Fruit fly (Drosophila melanogaster) whole organism, embryonic: Measurements from ENCODE around the gene mfr.

Source experiments
- Awh ChIP-seq: fragments of 200-800 bp; sonication (Bioruptor generic); IDR thresholded peaks from 2 replicates; pipeline ENCODE4, ENCODE4 v1.3.6; 2022; ENCODE audit warnings: missing biosample characterization, missing genetic modification characterization
- CG11696 ChIP-seq: fragments of 200-800 bp; sonication (Bioruptor generic); IDR thresholded peaks from 2 replicates; pipeline ENCODE4 v1.3.6; 2022; ENCODE audit warnings: missing biosample characterization, missing genetic modification characterization
- CG12744 ChIP-seq: fragments of 200-800 bp; sonication (Bioruptor generic); optimal IDR thresholded peaks from 2 replicates; lab custom pipeline; 2016; ENCODE audit warnings: missing biosample characterization, missing genetic modification characterization
- CG12769 ChIP-seq: fragments of 200-800 bp; sonication (Bioruptor generic); optimal IDR thresholded peaks from 2 replicates; lab custom pipeline; 2019; ENCODE audit warnings: missing biosample characterization, mild to moderate bottlenecking, missing genetic modification characterization, moderate library complexity
- CG13296 ChIP-seq: fragments of 200-800 bp; sonication (Bioruptor generic); optimal IDR thresholded peaks from 3 replicates; lab custom pipeline; 2018; ENCODE audit warnings: missing biosample characterization, mild to moderate bottlenecking, missing genetic modification characterization
- CG1602 ChIP-seq: fragments of 200-800 bp; sonication (Bioruptor generic); optimal IDR thresholded peaks from 3 replicates; lab custom pipeline; 2016; ENCODE audit warnings: missing biosample characterization, missing genetic modification characterization
- CG16779 ChIP-seq: fragments of 200-800 bp; sonication (Bioruptor generic); IDR thresholded peaks from 2 replicates; pipeline ENCODE4 v1.3.6; 2022; ENCODE audit warnings: missing biosample characterization, missing genetic modification characterization
- CG2116 ChIP-seq: fragments of 200-800 bp; sonication (Bioruptor generic); optimal IDR thresholded peaks from 3 replicates; lab custom pipeline; 2018; ENCODE audit warnings: missing biosample characterization, mild to moderate bottlenecking, missing genetic modification characterization
- CG2712 ChIP-seq: fragments of 200-800 bp; optimal IDR thresholded peaks from 3 replicates; lab custom pipeline; 2019; ENCODE audit warnings: missing biosample characterization, mild to moderate bottlenecking, missing genetic modification characterization, moderate library complexity
- CG3065 ChIP-seq: fragments of 200-800 bp; sonication (Bioruptor generic); optimal IDR thresholded peaks from 2 replicates; lab custom pipeline; 2016; ENCODE audit warnings: missing biosample characterization, missing genetic modification characterization
- CG34224 ChIP-seq: fragments of 200-800 bp; sonication (Bioruptor generic); IDR thresholded peaks from 3 replicates; pipeline ENCODE4 v1.3.6; 2022; ENCODE audit warnings: missing biosample characterization, missing genetic modification characterization; ENCODE audit not compliant: partially characterized antibody
- CG4282 ChIP-seq: fragments of 200-800 bp; sonication (Bioruptor generic); optimal IDR thresholded peaks from 2 replicates; lab custom pipeline; 2016; ENCODE audit warnings: missing biosample characterization, missing genetic modification characterization
- CG5245 ChIP-seq: fragments of 200-800 bp; sonication (Bioruptor generic); optimal IDR thresholded peaks from 3 replicates; lab custom pipeline; 2016; ENCODE audit warnings: missing biosample characterization, missing genetic modification characterization
- CG6254 ChIP-seq: fragments of 200-800 bp; sonication (Bioruptor generic); optimal IDR thresholded peaks from 3 replicates; lab custom pipeline; 2017; ENCODE audit warnings: mild to moderate bottlenecking, missing biosample characterization, missing genetic modification reagents, missing genetic modification characterization
- CG6765 ChIP-seq: fragments of 200-800 bp; sonication (Bioruptor generic); optimal IDR thresholded peaks from 3 replicates; lab custom pipeline; 2017; ENCODE audit warnings: missing biosample characterization, mild to moderate bottlenecking, missing genetic modification characterization
- CG8359 ChIP-seq: fragments of 200-800 bp; sonication (Bioruptor generic); optimal IDR thresholded peaks from 2 replicates; lab custom pipeline; 2017; ENCODE audit warnings: missing biosample characterization, mild to moderate bottlenecking, missing genetic modification characterization, borderline replicate concordance
- CG8388 ChIP-seq: fragments of 200-800 bp; sonication (Bioruptor generic); optimal IDR thresholded peaks from 2 replicates; lab custom pipeline; 2019; ENCODE audit warnings: missing biosample characterization, mild to moderate bottlenecking, missing genetic modification characterization, moderate library complexity
- CG9437 ChIP-seq: fragments of 200-800 bp; sonication (Bioruptor generic); optimal IDR thresholded peaks from 2 replicates; lab custom pipeline; 2018; ENCODE audit warnings: missing biosample characterization, mild to moderate bottlenecking, missing genetic modification characterization
- CkIIα-i1 ChIP-seq: fragments of 200-800 bp; sonication (Bioruptor generic); IDR thresholded peaks from 2 replicates; pipeline ENCODE4 v1.3.6; 2022; ENCODE audit warnings: missing biosample characterization, missing genetic modification characterization
- CrebB ChIP-seq: fragments of 200-800 bp; sonication (Bioruptor generic); optimal IDR thresholded peaks from 3 replicates; lab custom pipeline; 2018; ENCODE audit warnings: missing biosample characterization, mild to moderate bottlenecking, missing genetic modification characterization
- Deaf1 ChIP-seq: fragments of 200-800 bp; optimal IDR thresholded peaks from 3 replicates; lab custom pipeline; 2019; ENCODE audit warnings: missing biosample characterization, mild to moderate bottlenecking, missing genetic modification characterization, moderate library complexity
- Dip3 ChIP-seq: fragments of 200-800 bp; sonication (Bioruptor generic); optimal IDR thresholded peaks from 3 replicates; lab custom pipeline; 2016; ENCODE audit warnings: missing biosample characterization, missing genetic modification characterization
- E2f2 ChIP-seq: fragments of 200-800 bp; sonication (Bioruptor generic); IDR thresholded peaks from 2 replicates; pipeline ENCODE4 v1.3.6; 2022; ENCODE audit warnings: missing biosample characterization, missing genetic modification characterization
- HHEX ChIP-seq: fragments of 200-800 bp; sonication (Bioruptor generic); optimal IDR thresholded peaks from 3 replicates; lab custom pipeline; 2017; ENCODE audit warnings: missing biosample characterization, mild to moderate bottlenecking, missing genetic modification characterization, missing genetic modification reagents
- HLH4C ChIP-seq: fragments of 200-800 bp; sonication (Bioruptor generic); IDR thresholded peaks from 3 replicates; pipeline ENCODE4 v1.3.6; 2022; ENCODE audit warnings: missing biosample characterization, missing genetic modification characterization; ENCODE audit not compliant: partially characterized antibody
- Hr3 ChIP-seq: fragments of 200-800 bp; sonication (Bioruptor generic); optimal IDR thresholded peaks from 3 replicates; lab custom pipeline; 2016; ENCODE audit warnings: missing biosample characterization, missing genetic modification characterization
- Hr51 ChIP-seq, 2 experiments: fragments of 200-800 bp; sonication (Bioruptor generic); optimal IDR thresholded peaks; 2 replicates in 1 of 2; 3 replicates in 1 of 2; lab custom pipeline; 2016 to 2018; ENCODE audit warnings: missing biosample characterization in 2 of 2, missing genetic modification characterization in 2 of 2, mild to moderate bottlenecking in 1 of 2, moderate library complexity in 1 of 2
- Hr78 ChIP-seq, 2 experiments: fragments of 200-800 bp in 1 of 2; fragments of >200 bp in 1 of 2; sonication (Bioruptor generic) in 1 of 2; optimal IDR thresholded peaks; 2 replicates each; lab custom pipeline; 2017 to 2019; ENCODE audit warnings: missing biosample characterization in 2 of 2, missing genetic modification characterization in 2 of 2, mild to moderate bottlenecking in 1 of 2, moderate library complexity in 1 of 2
- Oaz ChIP-seq: fragments of 200-800 bp; sonication (Bioruptor generic); IDR thresholded peaks from 2 replicates; pipeline ENCODE4 v1.3.6; 2022; ENCODE audit warnings: missing biosample characterization, missing genetic modification characterization
- Opbp ChIP-seq: fragments of 200-800 bp; sonication (Bioruptor generic); IDR thresholded peaks from 3 replicates; pipeline ENCODE4 v1.3.6; 2022; ENCODE audit warnings: missing biosample characterization, missing genetic modification characterization; ENCODE audit not compliant: partially characterized antibody
- Ravus ChIP-seq: fragments of 200-800 bp; sonication (Bioruptor generic); IDR thresholded peaks from 2 replicates; pipeline ENCODE4 v1.3.6; 2022; ENCODE audit warnings: missing biosample characterization, missing genetic modification characterization
- Sox100B ChIP-seq: fragments of 200-800 bp; sonication (Bioruptor generic); optimal IDR thresholded peaks from 3 replicates; lab custom pipeline; 2018; ENCODE audit warnings: missing biosample characterization, mild to moderate bottlenecking, missing genetic modification characterization
- ac ChIP-seq: fragments of 200-800 bp; sonication (Bioruptor generic); optimal IDR thresholded peaks from 3 replicates; lab custom pipeline; 2017; ENCODE audit warnings: missing biosample characterization, mild to moderate bottlenecking, missing genetic modification characterization
- amos ChIP-seq: fragments of 200-800 bp; sonication (Bioruptor generic); IDR thresholded peaks from 2 replicates; pipeline ENCODE4 v1.3.6; 2022; ENCODE audit warnings: missing biosample characterization, missing genetic modification characterization; ENCODE audit not compliant: partially characterized antibody
- ap ChIP-seq: fragments of 200-800 bp; sonication (Bioruptor generic); IDR thresholded peaks from 2 replicates; pipeline ENCODE4 v1.3.6; 2022; ENCODE audit warnings: missing biosample characterization, missing genetic modification characterization
- ara ChIP-seq: fragments of 200-800 bp; sonication (Bioruptor generic); IDR thresholded peaks from 2 replicates; pipeline ENCODE4 v1.3.6; 2022; ENCODE audit warnings: missing biosample characterization, missing genetic modification characterization
- cg ChIP-seq: fragments of 200-800 bp; sonication (Bioruptor generic); optimal IDR thresholded peaks from 3 replicates; lab custom pipeline; 2019; ENCODE audit warnings: missing biosample characterization, mild to moderate bottlenecking, missing genetic modification characterization, moderate library complexity
- da ChIP-seq: fragments of 200-800 bp; sonication (Bioruptor generic); optimal IDR thresholded peaks from 2 replicates; lab custom pipeline; 2016; ENCODE audit warnings: missing biosample characterization, missing genetic modification characterization
- dysf ChIP-seq: fragments of 200-800 bp; sonication (Bioruptor generic); IDR thresholded peaks from 3 replicates; pipeline ENCODE4 v1.3.6; 2022; ENCODE audit warnings: missing biosample characterization, missing genetic modification characterization
- ems ChIP-seq: fragments of 200-800 bp; sonication (Bioruptor generic); optimal IDR thresholded peaks from 3 replicates; lab custom pipeline; 2016; ENCODE audit warnings: missing biosample characterization, missing genetic modification characterization
- fru ChIP-seq: fragments of >200 bp; optimal IDR thresholded peaks from 2 replicates; lab custom pipeline; 2017
- fu2 ChIP-seq: fragments of 200-800 bp; sonication (Bioruptor generic); optimal IDR thresholded peaks from 2 replicates; lab custom pipeline; 2016; ENCODE audit warnings: missing biosample characterization, missing genetic modification characterization
- grau ChIP-seq: fragments of 200-800 bp; optimal IDR thresholded peaks from 3 replicates; lab custom pipeline; 2019; ENCODE audit warnings: missing biosample characterization, mild to moderate bottlenecking, missing genetic modification characterization, moderate library complexity
- ham ChIP-seq: fragments of 200-800 bp; sonication (Bioruptor generic); IDR thresholded peaks from 2 replicates; pipeline ENCODE4 v1.3.6; 2022; ENCODE audit warnings: missing biosample characterization, missing genetic modification characterization
- nau ChIP-seq: fragments of 200-800 bp; sonication (Bioruptor generic); optimal IDR thresholded peaks from 3 replicates; lab custom pipeline; 2017; ENCODE audit warnings: missing biosample characterization, mild to moderate bottlenecking, missing genetic modification characterization, missing genetic modification reagents
- repo ChIP-seq: fragments of 200-800 bp; sonication (Bioruptor generic); optimal IDR thresholded peaks from 2 replicates; lab custom pipeline; 2016; ENCODE audit warnings: missing biosample characterization, missing genetic modification characterization
- rib ChIP-seq: fragments of 200-800 bp; sonication (Bioruptor generic); IDR thresholded peaks from 2 replicates; pipeline ENCODE4 v1.3.6; 2022; ENCODE audit warnings: missing biosample characterization, missing genetic modification characterization
- sc ChIP-seq, 3 experiments: fragments of >200 bp in 2 of 3; fragments of 200-800 bp in 1 of 3; sonication (Bioruptor generic) in 1 of 3; optimal IDR thresholded peaks; 2 replicates in 2 of 3; 3 replicates in 1 of 3; lab custom pipeline; 2017; ENCODE audit warnings: mild to moderate bottlenecking in 1 of 3, missing biosample characterization in 1 of 3, missing genetic modification characterization in 1 of 3, missing genetic modification reagents in 1 of 3
- tll ChIP-seq, 2 experiments: fragments of 200-800 bp in 1 of 2; fragments of >200 bp in 1 of 2; sonication (Bioruptor generic) in 1 of 2; optimal IDR thresholded peaks; 2 replicates each; lab custom pipeline; 2017 to 2019; ENCODE audit warnings: missing biosample characterization in 2 of 2, missing genetic modification characterization in 2 of 2, mild to moderate bottlenecking in 1 of 2, moderate library complexity in 1 of 2
- vfl ChIP-seq: fragments of 200-800 bp; sonication (Bioruptor generic); optimal IDR thresholded peaks from 2 replicates; lab custom pipeline; 2016; ENCODE audit warnings: missing biosample characterization, missing genetic modification characterization

Gene mfr

dm6 chr3L:8954648-8955033, 42.2 kb upstream of the mfr start, which contains the start of gene GNBP3 (continued):
- no peak for TF ChIP-seq CG34224 (GFP tag; lab: Robert Waterston, UW)
- peak; percentile 77 for TF ChIP-seq HHEX (GFP tag; lab: Kevin White, UChicago)
- TF ChIP-seq ara, result 0 out of 2 replicates have a peak, but pooled peaks have one; percentile 26
- peak; percentile 2 for TF ChIP-seq CG6765 (GFP tag; lab: Kevin White, UChicago)
- peak; percentile 69 for TF ChIP-seq CG5245
- no peak for TF ChIP-seq CG13296 (GFP tag; lab: Kevin White, UChicago)
- no peak for TF ChIP-seq fu2 (GFP tag; lab: Kevin White, UChicago)
- TF ChIP-seq CG1602 (GFP tag; lab: Kevin White, UChicago), result peak; percentile 23
- TF ChIP-seq CG8359 (GFP tag; lab: Kevin White, UChicago), result no peak
- peak; percentile 64 for TF ChIP-seq CG6254
- TF ChIP-seq Sox100B (GFP tag; lab: Kevin White, UChicago), result peak; percentile 82
- peak; percentile 10 for TF ChIP-seq Deaf1 (tag; lab: Kevin White, UChicago)
- no peak for TF ChIP-seq repo (GFP tag; lab: Kevin White, UChicago)
- no peak for TF ChIP-seq HLH4C
- peak; percentile 70 for TF ChIP-seq CG2712 (tag; lab: Kevin White, UChicago)
- no peak; the same call in 1 of the 2 replicates for TF ChIP-seq Ravus (GFP tag; lab: Robert Waterston, UW)
- TF ChIP-seq ac, result peak; percentile 31
- TF ChIP-seq Oaz (GFP tag; lab: Robert Waterston, UW), result no peak
- no peak for TF ChIP-seq CG16779 (GFP tag; lab: Robert Waterston, UW)
- TF ChIP-seq CG12769 (tag; lab: Kevin White, UChicago), result no peak
- TF ChIP-seq CG11696 (GFP tag; lab: Robert Waterston, UW), result no peak
- TF ChIP-seq amos (GFP tag; lab: Robert Waterston, UW), result no peak
- no peak for TF ChIP-seq CG2116 (GFP tag; lab: Kevin White, UChicago)
- TF ChIP-seq Awh, result no peak
- no peak for TF ChIP-seq ap (GFP tag; lab: Robert Waterston, UW)
- TF ChIP-seq cg (GFP tag; lab: Kevin White, UChicago), result no peak
- no peak for TF ChIP-seq fru (lab: Kevin White, UChicago)
- 0 out of 2 replicates have a peak, but pooled peaks have one; percentile 8 for TF ChIP-seq E2f2
- TF ChIP-seq Hr3 (GFP tag; lab: Kevin White, UChicago), result peak; percentile 5
- peak; percentile 68 for TF ChIP-seq dysf (GFP tag; lab: Robert Waterston, UW)
- no peak for TF ChIP-seq Dip3 (GFP tag; lab: Kevin White, UChicago)
- no peak for TF ChIP-seq ems (GFP tag; lab: Kevin White, UChicago)
- no peak for TF ChIP-seq vfl (GFP tag; lab: Kevin White, UChicago)
- TF ChIP-seq ham (GFP tag; lab: Robert Waterston, UW), result no peak
- no peak for TF ChIP-seq rib (GFP tag; lab: Robert Waterston, UW)
- no peak for TF ChIP-seq nau (GFP tag; lab: Kevin White, UChicago)
- no peak for TF ChIP-seq CG3065 (GFP tag; lab: Kevin White, UChicago)
- peak; percentile 63 for TF ChIP-seq grau (tag; lab: Kevin White, UChicago)
- no peak for TF ChIP-seq sc (optimal IDR thresholded peaks at IDR 0.05; lab: Kevin White, UChicago)
- peak; percentile 7 for TF ChIP-seq sc (GFP tag; optimal IDR thresholded peaks at IDR 0.05; lab: Kevin White, UChicago)
- peak in 1 of 2 experiments; percentile 1 for TF ChIP-seq tll (GFP tag; optimal IDR thresholded peaks at IDR 0.05; lab: Kevin White, UChicago)
- TF ChIP-seq CG12744 (GFP tag; lab: Kevin White, UChicago), result no peak
- no peak for TF ChIP-seq da (GFP tag; lab: Kevin White, UChicago)
- peak; percentile 30 for TF ChIP-seq CrebB (tag; lab: Kevin White, UChicago)
- TF ChIP-seq CG4282 (GFP tag; lab: Kevin White, UChicago), result no peak
- peak; percentile 40 for TF ChIP-seq CG8388 (GFP tag; lab: Kevin White, UChicago)
- TF ChIP-seq CG9437 (GFP tag; lab: Kevin White, UChicago), result no peak
- no peak for TF ChIP-seq CkIIα-i1 (GFP tag; lab: Robert Waterston, UW)
- peak in 1 of 2 experiments; percentile 31 for TF ChIP-seq Hr51 (GFP tag; optimal IDR thresholded peaks at IDR 0.05; lab: Kevin White, UChicago)
- TF ChIP-seq Opbp, result no peak
- TF ChIP-seq Hr78 (GFP tag; optimal IDR thresholded peaks at IDR 0.05; lab: Kevin White, UChicago), result peak in 1 of 2 experiments; percentile 12
